Fruit fly (Drosophila melanogaster) whole organism, adult: ENCODE measurements around the gene CG32365.

Source experiments
- CG11617 ChIP-seq: fragments of 200-800 bp; sonication (Bioruptor generic); optimal IDR thresholded peaks from 2 replicates; lab custom pipeline; 2017; ENCODE audit warnings: mild to moderate bottlenecking, missing biosample characterization, missing genetic modification reagents, missing genetic modification characterization
- CG12768 ChIP-seq: fragments of 200-800 bp; sonication (Bioruptor generic); optimal IDR thresholded peaks from 2 replicates; lab custom pipeline; 2017; ENCODE audit warnings: missing biosample characterization, missing genetic modification characterization, mild to moderate bottlenecking, moderate library complexity, missing genetic modification reagents
- CG14711 ChIP-seq: fragments of 200-800 bp; sonication (Bioruptor generic); optimal IDR thresholded peaks from 2 replicates; lab custom pipeline; 2018; ENCODE audit warnings: missing biosample characterization, mild to moderate bottlenecking, missing genetic modification characterization, moderate library complexity
- CG1620 ChIP-seq: fragments of 200-800 bp; sonication (Bioruptor generic); optimal IDR thresholded peaks from 2 replicates; lab custom pipeline; 2016; ENCODE audit warnings: missing biosample characterization, missing genetic modification characterization
- CG33017 ChIP-seq: fragments of 200-800 bp; sonication (Bioruptor generic); optimal IDR thresholded peaks from 2 replicates; lab custom pipeline; 2018; ENCODE audit warnings: missing biosample characterization, mild to moderate bottlenecking, missing genetic modification characterization, moderate library complexity
- CG5204 ChIP-seq: fragments of 200-800 bp; sonication (Bioruptor generic); optimal IDR thresholded peaks from 2 replicates; lab custom pipeline; 2016; ENCODE audit warnings: missing biosample characterization, missing genetic modification characterization
- CG7045 ChIP-seq: fragments of 200-800 bp; sonication (Bioruptor generic); optimal IDR thresholded peaks from 2 replicates; lab custom pipeline; 2017; ENCODE audit warnings: missing biosample characterization, mild to moderate bottlenecking, missing genetic modification characterization
- CG7101 ChIP-seq: fragments of 200-800 bp; sonication (Bioruptor generic); optimal IDR thresholded peaks from 2 replicates; lab custom pipeline; 2018; ENCODE audit warnings: missing biosample characterization, mild to moderate bottlenecking, missing genetic modification characterization, moderate library complexity
- Clk ChIP-seq: fragments of 200-800 bp; sonication (Bioruptor generic); optimal IDR thresholded peaks from 2 replicates; lab custom pipeline; 2017; ENCODE audit warnings: missing biosample characterization, missing genetic modification characterization
- Crg-1 ChIP-seq: fragments of 200-800 bp; sonication (Bioruptor generic); optimal IDR thresholded peaks from 2 replicates; lab custom pipeline; 2016; ENCODE audit warnings: missing biosample characterization, missing genetic modification characterization
- Hr96 ChIP-seq: fragments of 200-800 bp; sonication (Bioruptor generic); optimal IDR thresholded peaks from 2 replicates; lab custom pipeline; 2016; ENCODE audit warnings: missing biosample characterization, missing genetic modification characterization
- Mnt ChIP-seq: fragments of 200-800 bp; sonication (Bioruptor generic); optimal IDR thresholded peaks from 2 replicates; lab custom pipeline; 2016; ENCODE audit warnings: missing biosample characterization, mild to moderate bottlenecking, missing genetic modification characterization
- bab1 ChIP-seq: fragments of 200-800 bp; sonication (Bioruptor generic); optimal IDR thresholded peaks from 3 replicates; lab custom pipeline; 2019; ENCODE audit warnings: missing biosample characterization, mild to moderate bottlenecking, missing genetic modification characterization, moderate library complexity
- cic ChIP-seq: fragments of 200-800 bp; sonication (Bioruptor generic); optimal IDR thresholded peaks from 2 replicates; lab custom pipeline; 2017; ENCODE audit warnings: missing biosample characterization, mild to moderate bottlenecking, missing genetic modification characterization, moderate library complexity
- cnc ChIP-seq, 2 experiments: fragments of >200 bp; optimal IDR thresholded peaks; 2 replicates each; lab custom pipeline; 2017
- kay ChIP-seq: fragments of 200-800 bp; sonication (Bioruptor generic); peaks from one replicate; lab custom pipeline; 2016; ENCODE audit warnings: missing biosample characterization, missing genetic modification characterization, borderline replicate concordance
- ovo ChIP-seq: fragments of 200-800 bp; sonication (Bioruptor generic); optimal IDR thresholded peaks from 2 replicates; lab custom pipeline; 2016; ENCODE audit warnings: missing biosample characterization, missing genetic modification characterization
- pad ChIP-seq: fragments of 200-800 bp; sonication (Bioruptor generic); optimal IDR thresholded peaks from 3 replicates; lab custom pipeline; 2017; ENCODE audit warnings: missing biosample characterization, missing genetic modification characterization, mild to moderate bottlenecking, moderate library complexity, missing genetic modification reagents
- tj ChIP-seq: fragments of 200-800 bp; sonication (Bioruptor generic); optimal IDR thresholded peaks from 3 replicates; lab custom pipeline; 2017; ENCODE audit warnings: missing biosample characterization, mild to moderate bottlenecking, missing genetic modification characterization, moderate library complexity
- toe ChIP-seq: fragments of 200-800 bp; sonication (Bioruptor generic); optimal IDR thresholded peaks from 2 replicates; lab custom pipeline; 2016; ENCODE audit warnings: missing biosample characterization, missing genetic modification characterization

Gene CG32365

dm6 chr3L:7893840-7894239 is 25.0 kb downstream of the CG32365 start:
- TF ChIP-seq Clk (GFP tag; lab: Kevin White, UChicago), result no peak
- no peak for TF ChIP-seq CG7045 (GFP tag; lab: Kevin White, UChicago)

dm6 chr3L:7894580-7894979 is 25.7 kb downstream of the CG32365 start, which contains the start of gene eIF4E5:
eIF4E5 (plus strand) TSS chr3L:7894880.
- TF ChIP-seq cic (GFP tag; lab: Kevin White, UChicago), result no peak

dm6 chr3L:7903489-7904150 is 34.8 kb downstream of the CG32365 start:
- TF ChIP-seq CG7101 (tag; lab: Kevin White, UChicago) (peak; percentile 52), bab1 (GFP tag; lab: Kevin White, UChicago) (peak; percentile 82), CG1620 (GFP tag; lab: Kevin White, UChicago) (peak; percentile 34), cnc (optimal IDR thresholded peaks at IDR 0.05; lab: Kevin White, UChicago) (no peak), pad (GFP tag; lab: Kevin White, UChicago) (peak; percentile 8), CG33017 (tag; lab: Kevin White, UChicago) (peak; percentile 26), CG12768 (no peak), CG14711 (tag; lab: Kevin White, UChicago) (peak; percentile 66), CG11617 (GFP tag; lab: Kevin White, UChicago) (peak; percentile 30), tj (GFP tag; lab: Kevin White, UChicago) (no peak), CG5204 (GFP tag; lab: Kevin White, UChicago) (no peak), Hr96 (GFP tag; lab: Kevin White, UChicago) (no peak), toe (no peak), Crg-1 (no peak), cic (GFP tag; lab: Kevin White, UChicago) (no peak), Clk (GFP tag; lab: Kevin White, UChicago) (no peak), ovo (GFP tag; lab: Kevin White, UChicago) (no peak), CG7045 (GFP tag; lab: Kevin White, UChicago) (no peak), Mnt (no peak)

- TF ChIP-seq toe, result no peak
- TF ChIP-seq kay (GFP tag; lab: Kevin White, UChicago), result peak; percentile 78
Observed at dm6 chr3L:7904560-7904959, 35.7 kb downstream of the CG32365 start.

- TF ChIP-seq pad (GFP tag; lab: Kevin White, UChicago), result no peak
- TF ChIP-seq kay (GFP tag; lab: Kevin White, UChicago), result no peak
- no peak for TF ChIP-seq Clk (GFP tag; lab: Kevin White, UChicago)
- no peak for TF ChIP-seq Hr96 (GFP tag; lab: Kevin White, UChicago)
- no peak for TF ChIP-seq Mnt
- no peak for TF ChIP-seq CG14711 (tag; lab: Kevin White, UChicago)
- TF ChIP-seq CG11617 (GFP tag; lab: Kevin White, UChicago), result no peak
- TF ChIP-seq ovo (GFP tag; lab: Kevin White, UChicago), result no peak
- no peak for TF ChIP-seq CG5204 (GFP tag; lab: Kevin White, UChicago)
- no peak for TF ChIP-seq CG7101 (tag; lab: Kevin White, UChicago)
- no peak for TF ChIP-seq CG33017 (tag; lab: Kevin White, UChicago)
- TF ChIP-seq tj (GFP tag; lab: Kevin White, UChicago), result no peak
- TF ChIP-seq CG12768, result no peak
- no peak for TF ChIP-seq bab1 (GFP tag; lab: Kevin White, UChicago)
- no peak for TF ChIP-seq CG7045 (GFP tag; lab: Kevin White, UChicago)
- no peak for TF ChIP-seq CG1620 (GFP tag; lab: Kevin White, UChicago)
- TF ChIP-seq cnc (optimal IDR thresholded peaks at IDR 0.05; lab: Kevin White, UChicago), result no peak
- no peak for TF ChIP-seq cic (GFP tag; lab: Kevin White, UChicago)
- no peak for TF ChIP-seq Crg-1
- TF ChIP-seq toe, result no peak
Observed at dm6 chr3L:7909695-7910463, 41.0 kb downstream of the CG32365 start.

- TF ChIP-seq ovo (GFP tag; lab: Kevin White, UChicago) (no peak), CG5204 (GFP tag; lab: Kevin White, UChicago) (no peak), pad (GFP tag; lab: Kevin White, UChicago) (peak; percentile 95), CG7101 (tag; lab: Kevin White, UChicago) (no peak), cic (GFP tag; lab: Kevin White, UChicago) (no peak), toe (no peak), CG12768 (no peak)
Observed at dm6 chr3L:7910916-7911467, 42.1 kb downstream of the CG32365 start.
